Fruit fly (Drosophila melanogaster) whole organism, embryonic: Measurements from ENCODE around the gene CG34116.
A peak's percentile ranks its signal among the peaks of the same experiment; 100 is the strongest.

Source experiments
- Aef1 ChIP-seq: fragments of 200-800 bp; sonication (Bioruptor generic); IDR thresholded peaks from 3 replicates; pipeline ENCODE4 v1.3.6; 2022; ENCODE audit warnings: missing biosample characterization, missing genetic modification characterization
- B-H2 ChIP-seq: fragments of 200-800 bp; sonication (Bioruptor generic); optimal IDR thresholded peaks from 2 replicates; lab custom pipeline; 2018; ENCODE audit warnings: missing biosample characterization, mild to moderate bottlenecking, missing genetic modification characterization
- BEAF-32 ChIP-seq: fragments of 200-800 bp; sonication (Bioruptor generic); optimal IDR thresholded peaks from 3 replicates; lab custom pipeline; 2017; ENCODE audit warnings: missing biosample characterization, missing genetic modification characterization, mild to moderate bottlenecking, moderate library complexity, missing genetic modification reagents
- Blimp-1 ChIP-seq: fragments of 200-800 bp; sonication (Bioruptor generic); optimal IDR thresholded peaks from 3 replicates; lab custom pipeline; 2018; ENCODE audit warnings: missing biosample characterization, missing genetic modification characterization, mild to moderate bottlenecking, moderate library complexity, missing genetic modification reagents
- Bteb2 ChIP-seq: fragments of 200-800 bp; sonication (Bioruptor generic); optimal IDR thresholded peaks from 2 replicates; lab custom pipeline; 2016; ENCODE audit warnings: missing biosample characterization, missing genetic modification characterization
- CG10979 ChIP-seq: fragments of 200-800 bp; sonication (Bioruptor generic); optimal IDR thresholded peaks from 2 replicates; lab custom pipeline; 2018; ENCODE audit warnings: missing biosample characterization, mild to moderate bottlenecking, missing genetic modification characterization, moderate library complexity
- CG13296 ChIP-seq: fragments of 200-800 bp; sonication (Bioruptor generic); optimal IDR thresholded peaks from 3 replicates; lab custom pipeline; 2018; ENCODE audit warnings: missing biosample characterization, mild to moderate bottlenecking, missing genetic modification characterization
- CG15514 ChIP-seq: fragments of 200-800 bp; sonication (Bioruptor generic); optimal IDR thresholded peaks from 3 replicates; lab custom pipeline; 2017; ENCODE audit warnings: missing biosample characterization, missing genetic modification characterization, mild to moderate bottlenecking, moderate library complexity, missing genetic modification reagents
- CG16863 ChIP-seq: fragments of 200-800 bp; sonication (Bioruptor generic); optimal IDR thresholded peaks from 3 replicates; lab custom pipeline; 2016; ENCODE audit warnings: missing biosample characterization, missing genetic modification characterization
- CG17612 ChIP-seq: fragments of 200-800 bp; sonication (Bioruptor generic); IDR thresholded peaks from 2 replicates; pipeline ENCODE4 v1.3.6; 2022; ENCODE audit warnings: missing biosample characterization, missing genetic modification characterization
- CG30020 ChIP-seq: fragments of 200-800 bp; optimal IDR thresholded peaks from 2 replicates; lab custom pipeline; 2019; ENCODE audit warnings: missing biosample characterization, mild to moderate bottlenecking, missing genetic modification characterization, moderate library complexity
- CG30431 ChIP-seq: fragments of 200-800 bp; sonication (Bioruptor generic); optimal IDR thresholded peaks from 2 replicates; lab custom pipeline; 2017; ENCODE audit warnings: missing biosample characterization, missing genetic modification characterization
- CG31388 ChIP-seq: fragments of 200-800 bp; sonication (Bioruptor generic); optimal IDR thresholded peaks from 2 replicates; lab custom pipeline; 2016; ENCODE audit warnings: missing biosample characterization, missing genetic modification characterization
- CG3163 ChIP-seq: fragments of 200-800 bp; sonication (Bioruptor generic); optimal IDR thresholded peaks from 3 replicates; lab custom pipeline; 2016; ENCODE audit warnings: missing biosample characterization, missing genetic modification characterization
- CG3281 ChIP-seq: fragments of 200-800 bp; sonication (Bioruptor generic); optimal IDR thresholded peaks from 3 replicates; lab custom pipeline; 2017; ENCODE audit warnings: missing biosample characterization, mild to moderate bottlenecking, missing genetic modification characterization
- CG34376 ChIP-seq: fragments of 200-800 bp; sonication (Bioruptor generic); optimal IDR thresholded peaks from 2 replicates; lab custom pipeline; 2018; ENCODE audit warnings: missing biosample characterization, mild to moderate bottlenecking, missing genetic modification characterization
- CG3838 ChIP-seq: fragments of 200-800 bp; sonication (Bioruptor generic); optimal IDR thresholded peaks from 3 replicates; lab custom pipeline; 2016; ENCODE audit warnings: missing biosample characterization, missing genetic modification characterization
- CG43689 ChIP-seq: fragments of 200-800 bp; sonication (Bioruptor generic); IDR thresholded peaks from 2 replicates; pipeline ENCODE4 v1.3.6; 2022; ENCODE audit warnings: missing biosample characterization, missing genetic modification characterization
- CG4707 ChIP-seq: fragments of 200-800 bp; sonication (Bioruptor generic); optimal IDR thresholded peaks from 2 replicates; lab custom pipeline; 2018; ENCODE audit warnings: missing biosample characterization, mild to moderate bottlenecking, missing genetic modification characterization, moderate library complexity
- Dbx ChIP-seq: fragments of 200-800 bp; sonication (Bioruptor generic); IDR thresholded peaks from 3 replicates; pipeline ENCODE4 v1.3.6; 2022; ENCODE audit warnings: missing biosample characterization, missing genetic modification characterization
- Dp ChIP-seq: fragments of 200-800 bp; sonication (Bioruptor generic); optimal IDR thresholded peaks from 2 replicates; lab custom pipeline; 2018; ENCODE audit warnings: missing biosample characterization, mild to moderate bottlenecking, missing genetic modification characterization, moderate library complexity
- Ets97D ChIP-seq: fragments of 200-800 bp; sonication (Bioruptor generic); optimal IDR thresholded peaks from 3 replicates; lab custom pipeline; 2016; ENCODE audit warnings: missing biosample characterization, missing genetic modification characterization
- HLH3B ChIP-seq: fragments of 200-800 bp; sonication (Bioruptor generic); IDR thresholded peaks from 2 replicates; pipeline ENCODE4 v1.3.6; 2022; ENCODE audit warnings: missing biosample characterization, missing genetic modification characterization
- Hmx ChIP-seq: fragments of 200-800 bp; sonication (Bioruptor generic); optimal IDR thresholded peaks from 2 replicates; lab custom pipeline; 2016; ENCODE audit warnings: missing biosample characterization, missing genetic modification characterization
- Mad ChIP-seq: fragments of 200-800 bp; sonication (Bioruptor generic); optimal IDR thresholded peaks from 2 replicates; lab custom pipeline; 2016; ENCODE audit warnings: missing biosample characterization, missing genetic modification characterization
- Med ChIP-seq: fragments of 200-800 bp; sonication (Bioruptor generic); peaks from one replicate; lab custom pipeline; 2016; ENCODE audit warnings: missing biosample characterization, missing genetic modification characterization, mild to moderate bottlenecking, inconsistent platforms, moderate library complexity
- Opbp ChIP-seq: fragments of 200-800 bp; sonication (Bioruptor generic); IDR thresholded peaks from 3 replicates; pipeline ENCODE4 v1.3.6; 2022; ENCODE audit warnings: missing biosample characterization, missing genetic modification characterization; ENCODE audit not compliant: partially characterized antibody
- Spps ChIP-seq: fragments of 200-800 bp; sonication (Bioruptor generic); optimal IDR thresholded peaks from 2 replicates; lab custom pipeline; 2018; ENCODE audit warnings: missing biosample characterization, mild to moderate bottlenecking, missing genetic modification characterization
- Xrp1 ChIP-seq: fragments of 200-800 bp; sonication (Bioruptor generic); IDR thresholded peaks from 2 replicates; pipeline ENCODE4 v1.3.6; 2022; ENCODE audit warnings: missing biosample characterization, missing genetic modification characterization
- aop ChIP-seq: fragments of 200-800 bp; sonication (Bioruptor generic); IDR thresholded peaks from 2 replicates; pipeline ENCODE4 v1.3.6; 2022; ENCODE audit warnings: missing biosample characterization, missing genetic modification characterization
- ap ChIP-seq: fragments of 200-800 bp; sonication (Bioruptor generic); IDR thresholded peaks from 2 replicates; pipeline ENCODE4 v1.3.6; 2022; ENCODE audit warnings: missing biosample characterization, missing genetic modification characterization
- cg ChIP-seq: fragments of 200-800 bp; sonication (Bioruptor generic); optimal IDR thresholded peaks from 3 replicates; lab custom pipeline; 2019; ENCODE audit warnings: missing biosample characterization, mild to moderate bottlenecking, missing genetic modification characterization, moderate library complexity
- chinmo ChIP-seq: fragments of 200-800 bp; sonication (Bioruptor generic); IDR thresholded peaks from 4 replicates; pipeline ENCODE4 v1.3.6; 2022; ENCODE audit warnings: missing biosample characterization, missing genetic modification characterization; ENCODE audit not compliant: partially characterized antibody
- cwo ChIP-seq: fragments of 200-800 bp; sonication (Bioruptor generic); optimal IDR thresholded peaks from 3 replicates; lab custom pipeline; 2017; ENCODE audit warnings: missing biosample characterization, missing genetic modification characterization, mild to moderate bottlenecking, moderate library complexity, missing genetic modification reagents
- dysf ChIP-seq: fragments of 200-800 bp; sonication (Bioruptor generic); IDR thresholded peaks from 3 replicates; pipeline ENCODE4 v1.3.6; 2022; ENCODE audit warnings: missing biosample characterization, missing genetic modification characterization
- en ChIP-seq: fragments of 200-800 bp; sonication (Bioruptor generic); optimal IDR thresholded peaks from 2 replicates; lab custom pipeline; 2016; ENCODE audit warnings: missing biosample characterization, missing genetic modification characterization
- fd102C ChIP-seq: fragments of 200-800 bp; sonication (Bioruptor generic); optimal IDR thresholded peaks from 2 replicates; lab custom pipeline; 2018; ENCODE audit warnings: missing biosample characterization, mild to moderate bottlenecking, missing genetic modification characterization, moderate library complexity
- gcm ChIP-seq: fragments of 200-800 bp; sonication (Bioruptor generic); optimal IDR thresholded peaks from 2 replicates; lab custom pipeline; 2019; ENCODE audit warnings: missing biosample characterization, mild to moderate bottlenecking, missing genetic modification characterization, moderate library complexity
- gfzf ChIP-seq: fragments of 200-800 bp; sonication (Bioruptor generic); optimal IDR thresholded peaks from 2 replicates; lab custom pipeline; 2016; ENCODE audit warnings: missing biosample characterization, mild to moderate bottlenecking, missing genetic modification characterization, moderate library complexity
- grau ChIP-seq: fragments of 200-800 bp; optimal IDR thresholded peaks from 3 replicates; lab custom pipeline; 2019; ENCODE audit warnings: missing biosample characterization, mild to moderate bottlenecking, missing genetic modification characterization, moderate library complexity
- hkb ChIP-seq, 2 experiments: fragments of 200-800 bp in 1 of 2; fragments of >200 bp in 1 of 2; sonication (Bioruptor generic) in 1 of 2; IDR thresholded peaks in 1 of 2; optimal IDR thresholded peaks in 1 of 2; 2 replicates each; pipeline versions ENCODE4 v1.3.6 to Lab custom; 2017 to 2022; ENCODE audit warnings: missing biosample characterization in 1 of 2, missing genetic modification characterization in 1 of 2
- kni ChIP-seq: fragments of 200-800 bp; sonication (Bioruptor generic); optimal IDR thresholded peaks from 3 replicates; lab custom pipeline; 2017; ENCODE audit warnings: mild to moderate bottlenecking, missing biosample characterization, missing genetic modification reagents, missing genetic modification characterization
- lola ChIP-seq, 3 experiments: fragments of >200 bp in 2 of 3; fragments of 200-800 bp in 1 of 3; sonication (Bioruptor generic) in 1 of 3; optimal IDR thresholded peaks; 2 replicates each; lab custom pipeline; 2017 to 2019; ENCODE audit warnings: missing biosample characterization in 3 of 3, missing genetic modification characterization in 3 of 3, mild to moderate bottlenecking in 1 of 3, moderate library complexity in 1 of 3
- pb ChIP-seq: fragments of 200-800 bp; sonication (Bioruptor generic); optimal IDR thresholded peaks from 3 replicates; lab custom pipeline; 2016; ENCODE audit warnings: missing biosample characterization, missing genetic modification characterization
- schlank ChIP-seq: fragments of 200-800 bp; sonication (Bioruptor generic); optimal IDR thresholded peaks from 2 replicates; lab custom pipeline; 2018; ENCODE audit warnings: missing biosample characterization, mild to moderate bottlenecking, missing genetic modification characterization
- sens ChIP-seq: fragments of 200-800 bp; sonication (Bioruptor generic); peaks from one replicate; lab custom pipeline; 2016; ENCODE audit warnings: missing biosample characterization, missing genetic modification characterization
- vfl ChIP-seq: fragments of 200-800 bp; sonication (Bioruptor generic); optimal IDR thresholded peaks from 2 replicates; lab custom pipeline; 2016; ENCODE audit warnings: missing biosample characterization, missing genetic modification characterization
- yki ChIP-seq: fragments of >200 bp; optimal IDR thresholded peaks from 3 replicates; lab custom pipeline; 2018
- z ChIP-seq: fragments of 200-800 bp; sonication (Bioruptor generic); IDR thresholded peaks from 3 replicates; pipeline ENCODE4 v1.3.6; 2022; ENCODE audit warnings: missing biosample characterization, missing genetic modification characterization

CG34116 gene

dm6 chr3L:19815472-19816150 lies 9.8 kb upstream of the CG34116 start, which contains the start of gene cyc (continued):
- TF ChIP-seq Dbx (GFP tag; lab: Robert Waterston, UW) (no peak), hkb (optimal IDR thresholded peaks at IDR 0.05; lab: Kevin White, UChicago) (no peak), hkb (GFP tag; IDR thresholded peaks at IDR 0.05; lab: Robert Waterston, UW) (no peak), CG30431 (GFP tag; lab: Kevin White, UChicago) (no peak), pb (GFP tag; lab: Kevin White, UChicago) (no peak), vfl (GFP tag; lab: Kevin White, UChicago) (no peak), cg (peak; percentile 77), Aef1 (GFP tag; lab: Robert Waterston, UW) (no peak), Spps (tag; lab: Kevin White, UChicago) (no peak), cwo (GFP tag; lab: Kevin White, UChicago) (no peak), grau (peak; percentile 39), dysf (GFP tag; lab: Robert Waterston, UW) (0 out of 3 replicates have a peak, but pooled peaks have one; percentile 14), CG3163 (GFP tag; lab: Kevin White, UChicago) (no peak), CG43689 (no peak), BEAF-32 (GFP tag; lab: Kevin White, UChicago) (peak; percentile 1), CG3838 (no peak), Opbp (GFP tag; lab: Robert Waterston, UW) (no peak), Ets97D (GFP tag; lab: Kevin White, UChicago) (peak; percentile 75), CG17612 (GFP tag; lab: Robert Waterston, UW) (no peak), Dp (GFP tag; lab: Kevin White, UChicago) (peak; percentile 91), fd102C (GFP tag; lab: Kevin White, UChicago) (no peak), en (no peak), schlank (tag; lab: Kevin White, UChicago) (no peak), ap (GFP tag; lab: Robert Waterston, UW) (no peak), Hmx (GFP tag; lab: Kevin White, UChicago) (no peak), CG10979 (no peak), CG4707 (GFP tag; lab: Kevin White, UChicago) (no peak), yki (lab: Kevin White, UChicago) (no peak), CG16863 (GFP tag; lab: Kevin White, UChicago) (no peak), CG30020 (no peak), chinmo (peak; percentile 81; the same call in 1 of the 4 replicates), Bteb2 (GFP tag; lab: Kevin White, UChicago) (no peak), lola (GFP tag; optimal IDR thresholded peaks at IDR 0.05; lab: Kevin White, UChicago) (no peak), gfzf (peak; percentile 62), aop (GFP tag; lab: Robert Waterston, UW) (no peak)

dm6 chr3L:19813075-19813903 lies 7.5 kb upstream of the CG34116 start, which contains the start of gene Cyp305a1:
Cyp305a1 (minus strand) TSS chr3L:19813339.
- TF ChIP-seq sens (GFP tag; lab: Kevin White, UChicago) (peak; percentile 79), z (GFP tag; lab: Robert Waterston, UW) (peak; percentile 59; the same call in 1 of the 3 replicates), Blimp-1 (no peak), CG15514 (GFP tag; lab: Kevin White, UChicago) (peak; percentile 47), Med (peak; percentile 79), gcm (GFP tag; lab: Kevin White, UChicago) (peak; percentile 78), CG3281 (peak; percentile 14), CG16863 (GFP tag; lab: Kevin White, UChicago) (no peak), HLH3B (no peak), CG31388 (GFP tag; lab: Kevin White, UChicago) (no peak), CG34376 (GFP tag; lab: Kevin White, UChicago) (peak; percentile 63), Mad (no peak), Xrp1 (GFP tag; lab: Robert Waterston, UW) (no peak), B-H2 (peak; percentile 51), kni (GFP tag; lab: Kevin White, UChicago) (peak; percentile 44), CG13296 (peak; percentile 11)
